Worm (Caenorhabditis elegans): ENCODE results near the gene aman-2.
A peak's percentile ranks its signal among the peaks of the same experiment; 100 is the strongest.

Gene aman-2

DNA sequence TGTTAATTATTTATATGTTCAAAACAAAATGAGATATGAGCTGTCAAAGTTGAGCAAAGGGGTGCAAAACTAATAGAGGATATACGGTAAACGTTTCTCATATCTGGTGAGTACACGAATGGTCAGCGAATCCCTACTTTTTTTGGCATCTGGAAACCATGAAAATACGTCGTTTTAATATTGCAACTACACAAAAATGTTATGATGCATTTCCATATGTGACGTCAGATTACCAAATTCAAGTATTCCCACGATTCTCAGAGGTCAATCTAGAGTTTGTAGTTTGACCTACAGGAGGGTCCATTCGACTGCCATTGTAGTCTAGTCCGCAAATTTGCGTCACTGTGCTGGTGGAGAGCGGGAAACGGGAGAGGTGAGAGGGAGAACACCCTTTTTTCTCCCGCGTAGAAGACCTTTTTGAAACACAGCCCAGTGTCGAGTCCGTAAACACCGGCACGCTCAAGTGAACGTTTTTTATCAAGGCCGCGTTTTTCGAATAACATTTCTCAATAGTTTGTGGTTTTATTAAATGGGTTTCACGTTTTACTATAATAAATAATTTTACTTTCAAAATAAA is 36.6 kb downstream of the aman-2 start (continued):
- TF ChIP-seq elt-3 (tag; optimal IDR thresholded peaks at IDR 0.05): no peak
- TF ChIP-seq skn-1 (tag; optimal IDR thresholded peaks at IDR 0.05): no peak
- TF ChIP-seq efl-3 (GFP tag; optimal IDR thresholded peaks at IDR 0.05): no peak
- TF ChIP-seq alr-1 (tag; optimal IDR thresholded peaks at IDR 0.05; ENCODE audit: borderline replicate concordance): no peak
- TF ChIP-seq ztf-11 (tag; optimal IDR thresholded peaks at IDR 0.05): no peak
- no peak for TF ChIP-seq nhr-11 (tag; optimal IDR thresholded peaks at IDR 0.05)
- TF ChIP-seq lin-15B (tag; optimal IDR thresholded peaks at IDR 0.05): no peak
- no peak for TF ChIP-seq aha-1 (tag; optimal IDR thresholded peaks at IDR 0.05)
- peak; percentile 73 for TF ChIP-seq lin-14 (GFP tag; optimal IDR thresholded peaks at IDR 0.05)
- no peak for TF ChIP-seq sptf-1 (tag; optimal IDR thresholded peaks at IDR 0.05)
- no peak for TF ChIP-seq fkh-4 (tag; optimal IDR thresholded peaks at IDR 0.05; ENCODE audit: borderline replicate concordance)
- no peak for TF ChIP-seq snpc-4 (tag; optimal IDR thresholded peaks at IDR 0.05)
- TF ChIP-seq unc-62 (GFP tag; optimal IDR thresholded peaks at IDR 0.05): no peak
- TF ChIP-seq sup-37 (GFP tag; optimal IDR thresholded peaks at IDR 0.05): no peak
- TF ChIP-seq unc-130 (tag; optimal IDR thresholded peaks at IDR 0.05): no peak
- no peak for TF ChIP-seq fos-1 (tag; optimal IDR thresholded peaks at IDR 0.05)
- TF ChIP-seq hlh-17 (GFP tag; optimal IDR thresholded peaks at IDR 0.05; ENCODE audit: borderline replicate concordance): no peak
- TF ChIP-seq nhr-47 (tag; optimal IDR thresholded peaks at IDR 0.05): peak; percentile 5
- TF ChIP-seq nhr-12 (tag; optimal IDR thresholded peaks at IDR 0.05): no peak
- no peak for TF ChIP-seq ces-1 (GFP tag; optimal IDR thresholded peaks at IDR 0.05)
- no peak for TF ChIP-seq zip-4 (GFP tag; optimal IDR thresholded peaks at IDR 0.05)
- no peak for TF ChIP-seq ztf-4 (tag; optimal IDR thresholded peaks at IDR 0.05)
- no peak for TF ChIP-seq nhr-90 (tag; optimal IDR thresholded peaks at IDR 0.05; ENCODE audit: poor library complexity)
- TF ChIP-seq ceh-90 (tag; optimal IDR thresholded peaks at IDR 0.05): no peak
- TF ChIP-seq nhr-77 (tag; optimal IDR thresholded peaks at IDR 0.05): no peak
- TF ChIP-seq Y116A8C.19 (tag; optimal IDR thresholded peaks at IDR 0.05; ENCODE audit: borderline replicate concordance): no peak
- no peak for TF ChIP-seq hlh-4 (tag; optimal IDR thresholded peaks at IDR 0.05)
- no peak for TF ChIP-seq hpl-2 (GFP tag; optimal IDR thresholded peaks at IDR 0.05)
- no peak for TF ChIP-seq unc-30 (tag; optimal IDR thresholded peaks at IDR 0.05)
- TF ChIP-seq ceh-82 (tag; optimal IDR thresholded peaks at IDR 0.05): no peak
- TF ChIP-seq efl-1 (optimal IDR thresholded peaks at IDR 0.05): peak; percentile 75 to 94
- TF ChIP-seq efl-1 (GFP tag; optimal IDR thresholded peaks at IDR 0.05 in 1 of 2): peak; percentile 76 to 97
- TF ChIP-seq egl-13 (tag; optimal IDR thresholded peaks at IDR 0.05): no peak
- no peak for TF ChIP-seq pag-3 (tag; optimal IDR thresholded peaks at IDR 0.05; ENCODE audit: borderline replicate concordance, insufficient read depth)
- TF ChIP-seq mab-9 (GFP tag; IDR thresholded peaks at IDR 0.05): no peak
- no peak for TF ChIP-seq xbp-1 (tag; optimal IDR thresholded peaks at IDR 0.05)
- TF ChIP-seq dsc-1 (tag; optimal IDR thresholded peaks at IDR 0.05): no peak
- TF ChIP-seq aly-2 (tag; optimal IDR thresholded peaks at IDR 0.05): no peak
- no peak for TF ChIP-seq jun-1 (tag; optimal IDR thresholded peaks at IDR 0.05)
- TF ChIP-seq mep-1 (tag; optimal IDR thresholded peaks at IDR 0.05): peak; percentile 60
- TF ChIP-seq grh-1 (GFP tag; IDR thresholded peaks at IDR 0.05): no peak
- no peak for TF ChIP-seq tlp-1 (tag; optimal IDR thresholded peaks at IDR 0.05)
- no peak for TF ChIP-seq isw-1 (GFP tag; IDR thresholded peaks at IDR 0.05)
- TF ChIP-seq ceh-88 (GFP tag; IDR thresholded peaks at IDR 0.05): no peak
- TF ChIP-seq fkh-8 (tag; optimal IDR thresholded peaks at IDR 0.05): no peak
- TF ChIP-seq ama-1 (optimal IDR thresholded peaks at IDR 0.05): no peak
- TF ChIP-seq lin-13 (GFP tag; optimal IDR thresholded peaks at IDR 0.05): no peak
- TF ChIP-seq lir-3 (tag; optimal IDR thresholded peaks at IDR 0.05; ENCODE audit: poor library complexity): no peak
- no peak for TF ChIP-seq nhr-237 (tag; optimal IDR thresholded peaks at IDR 0.05)
- no peak for TF ChIP-seq tbx-2 (tag; optimal IDR thresholded peaks at IDR 0.05)
- peak; percentile 20 for TF ChIP-seq C16A3.4 (tag; optimal IDR thresholded peaks at IDR 0.05)
- peak; percentile 33 for TF ChIP-seq nhr-19 (GFP tag; conservative IDR thresholded peaks at IDR 0.05)
- peak; percentile 51 to 84 for TF ChIP-seq lin-35 (GFP tag; optimal IDR thresholded peaks at IDR 0.05)

Data from whole organism, L1 larva.